Worm (Caenorhabditis elegans) whole organism, L4 larva: ENCODE results near the gene tag-153.

Experiments
- dpl-1 ChIP-seq: fragments of 150-350 bp; optimal IDR thresholded peaks from 2 replicates; lab custom pipeline; 2014; ENCODE audit warnings: missing biosample characterization, missing genetic modification reagents, missing genetic modification characterization
- lir-3 ChIP-seq: sonication (generic microtip); optimal IDR thresholded peaks from 2 replicates; lab custom pipeline; 2016; ENCODE audit warnings: mild to moderate bottlenecking, missing genetic modification characterization, missing compliant biosample characterization
- mdl-1 ChIP-seq, 2 experiments: fragments of 150-350 bp in 1 of 2; sonication (generic microtip) in 1 of 2; optimal IDR thresholded peaks; 2 replicates each; lab custom pipeline; 2014 to 2017; ENCODE audit warnings: missing biosample characterization in 2 of 2, missing genetic modification characterization in 2 of 2
- skn-1 ChIP-seq: fragments of 150-350 bp; optimal IDR thresholded peaks from 2 replicates; lab custom pipeline; 2014; ENCODE audit warnings: missing biosample characterization, missing genetic modification characterization
- zag-1 ChIP-seq: fragments of 150-350 bp; optimal IDR thresholded peaks from 2 replicates; lab custom pipeline; 2014; ENCODE audit warnings: missing biosample characterization, missing genetic modification characterization

ce11 chrV:9282110-9282509 lies 40.8 kb upstream of the tag-153 start, which contains the start of gene hlh-10:
- TF ChIP-seq mdl-1 (tag; optimal IDR thresholded peaks at IDR 0.05; lab: Kevin White, UChicago) (no peak), zag-1 (tag; lab: Kevin White, UChicago) (no peak), dpl-1 (GFP tag; lab: Kevin White, UChicago) (no peak), skn-1 (tag; lab: Kevin White, UChicago) (no peak), lir-3 (tag; lab: Kevin White, UChicago) (no peak)
